Fruit fly (Drosophila melanogaster): Measurements from ENCODE around the gene CG6700.

DNA sequence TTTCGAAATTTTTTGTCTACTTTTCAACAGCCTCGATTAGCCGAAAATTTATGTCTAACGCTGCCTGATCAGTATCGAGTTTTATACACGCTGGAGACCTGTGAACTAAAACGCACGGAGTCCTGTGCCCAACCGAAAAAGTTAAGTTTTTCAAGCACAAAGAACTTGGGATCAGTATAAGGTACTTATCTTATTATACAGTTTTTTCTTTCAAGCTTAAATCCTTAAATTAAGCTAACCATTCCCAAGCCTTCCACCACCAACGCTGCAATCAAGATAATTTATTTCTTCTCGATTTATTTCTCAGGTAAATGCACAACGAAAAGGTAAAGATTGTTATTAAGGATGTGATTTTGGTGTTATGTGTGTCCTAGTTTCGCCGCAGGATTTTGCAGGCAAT lies 4.5 kb upstream of the CG6700 start, which contains the start of gene Porin2:
- no peak for TF ChIP-seq CTCF (optimal IDR thresholded peaks at IDR 0.05)
- TF ChIP-seq CG8478 (optimal IDR thresholded peaks at IDR 0.05) = no peak

Measured in S2 (cell line).